Worm (Caenorhabditis elegans) whole organism, mixed stage, embryonic: Measurements from ENCODE around the gene K10B3.5.

Source experiments
- M03D4.4 ChIP-seq: sonication (generic microtip); optimal IDR thresholded peaks from 2 replicates; lab custom pipeline; 2017; ENCODE audit warnings: mild to moderate bottlenecking, missing genetic modification characterization, missing compliant biosample characterization
- bed-3 ChIP-seq: fragments of 200-800 bp; sonication (Bioruptor generic); optimal IDR thresholded peaks from 3 replicates; lab custom pipeline; 2018; ENCODE audit warnings: mild to moderate bottlenecking, missing genetic modification characterization, moderate library complexity, missing compliant biosample characterization
- blmp-1 ChIP-seq: fragments of 150-350 bp; optimal IDR thresholded peaks from 2 replicates; lab custom pipeline; 2014; ENCODE audit warnings: missing biosample characterization, missing genetic modification characterization
- ceh-39 ChIP-seq: fragments of 150-350 bp; optimal IDR thresholded peaks from 2 replicates; lab custom pipeline; 2014; ENCODE audit warnings: missing biosample characterization, missing genetic modification characterization
- ceh-43 ChIP-seq: fragments of 200-800 bp; sonication (Bioruptor generic); optimal IDR thresholded peaks from 2 replicates; lab custom pipeline; 2018; ENCODE audit warnings: mild to moderate bottlenecking, missing genetic modification characterization, moderate library complexity, missing compliant biosample characterization
- ceh-83 ChIP-seq: fragments of 200-800 bp; sonication (Bioruptor generic); optimal IDR thresholded peaks from 2 replicates; lab custom pipeline; 2018; ENCODE audit warnings: mild to moderate bottlenecking, missing genetic modification characterization, missing compliant biosample characterization
- ces-1 ChIP-seq: fragments of 150-350 bp; optimal IDR thresholded peaks from 2 replicates; lab custom pipeline; 2014; ENCODE audit warnings: missing biosample characterization, missing genetic modification reagents, missing genetic modification characterization
- cnd-1 ChIP-seq: fragments of 200-800 bp; sonication (Bioruptor generic); optimal IDR thresholded peaks from 2 replicates; lab custom pipeline; 2018; ENCODE audit warnings: mild to moderate bottlenecking, missing genetic modification characterization, missing compliant biosample characterization
- drap-1 ChIP-seq: fragments of 200-800 bp; sonication (Bioruptor generic); optimal IDR thresholded peaks from 3 replicates; lab custom pipeline; 2018; ENCODE audit warnings: mild to moderate bottlenecking, missing genetic modification characterization, missing compliant biosample characterization
- elt-1 ChIP-seq: sonication (generic microtip); optimal IDR thresholded peaks from 2 replicates; lab custom pipeline; 2017; ENCODE audit warnings: missing genetic modification characterization, mild to moderate bottlenecking, missing compliant biosample characterization, antibody characterized with exemption, moderate library complexity, borderline replicate concordance; ENCODE audit not compliant: insufficient read depth
- flh-1 ChIP-seq: fragments of 200-800 bp; sonication (Bioruptor generic); optimal IDR thresholded peaks from 2 replicates; lab custom pipeline; 2018; ENCODE audit warnings: mild to moderate bottlenecking, missing genetic modification characterization, moderate library complexity, missing compliant biosample characterization
- ham-2 ChIP-seq: fragments of 200-800 bp; sonication (Bioruptor generic); optimal IDR thresholded peaks from 2 replicates; lab custom pipeline; 2018; ENCODE audit warnings: mild to moderate bottlenecking, missing genetic modification characterization, missing compliant biosample characterization
- hlh-1 ChIP-seq: fragments of 150-350 bp; optimal IDR thresholded peaks from 2 replicates; lab custom pipeline; 2014; ENCODE audit warnings: missing biosample characterization, missing genetic modification reagents, missing genetic modification characterization
- lin-13 ChIP-seq: fragments of 150-350 bp; optimal IDR thresholded peaks from 2 replicates; lab custom pipeline; 2014; ENCODE audit warnings: missing biosample characterization, missing genetic modification characterization
- lin-32 ChIP-seq: fragments of 200-800 bp; sonication (Bioruptor generic); optimal IDR thresholded peaks from 2 replicates; lab custom pipeline; 2018; ENCODE audit warnings: mild to moderate bottlenecking, missing genetic modification characterization, missing compliant biosample characterization
- lsy-2 ChIP-seq: fragments of 150-350 bp; optimal IDR thresholded peaks from 2 replicates; lab custom pipeline; 2014; ENCODE audit warnings: missing biosample characterization, missing genetic modification characterization
- mab-5 ChIP-seq: fragments of 150-350 bp; optimal IDR thresholded peaks from 2 replicates; lab custom pipeline; 2014; ENCODE audit warnings: missing biosample characterization, missing genetic modification characterization
- mep-1 ChIP-seq: fragments of 150-350 bp; optimal IDR thresholded peaks from 2 replicates; lab custom pipeline; 2017; ENCODE audit warnings: missing biosample characterization, missing genetic modification reagents, missing genetic modification characterization, inconsistent platforms
- mls-2 ChIP-seq: sonication (generic microtip); optimal IDR thresholded peaks from 2 replicates; lab custom pipeline; 2016; ENCODE audit warnings: mild to moderate bottlenecking, missing genetic modification characterization, moderate library complexity, missing compliant biosample characterization
- nhr-12 ChIP-seq: fragments of 150-350 bp; optimal IDR thresholded peaks from 2 replicates; lab custom pipeline; 2014; ENCODE audit warnings: missing biosample characterization, missing genetic modification characterization
- nhr-2 ChIP-seq: fragments of 150-350 bp; optimal IDR thresholded peaks from 2 replicates; lab custom pipeline; 2014; ENCODE audit warnings: missing biosample characterization, missing genetic modification characterization
- nhr-237 ChIP-seq: fragments of 150-350 bp; optimal IDR thresholded peaks from 2 replicates; lab custom pipeline; 2014; ENCODE audit warnings: missing biosample characterization, missing genetic modification characterization
- nhr-28 ChIP-seq: fragments of 150-350 bp; optimal IDR thresholded peaks from 2 replicates; lab custom pipeline; 2014; ENCODE audit warnings: missing biosample characterization, missing genetic modification characterization
- nhr-76 ChIP-seq: sonication (generic microtip); optimal IDR thresholded peaks from 2 replicates; lab custom pipeline; 2017; ENCODE audit warnings: missing biosample characterization, missing genetic modification characterization
- pha-4 ChIP-seq: fragments of 150-350 bp; optimal IDR thresholded peaks from 2 replicates; lab custom pipeline; 2018; ENCODE audit warnings: missing biosample characterization, missing genetic modification reagents, missing genetic modification characterization
- snpc-4 ChIP-seq: fragments of 150-350 bp; optimal IDR thresholded peaks from 2 replicates; lab custom pipeline; 2014; ENCODE audit warnings: missing biosample characterization, missing genetic modification characterization
- sptf-1 ChIP-seq: sonication (generic microtip); optimal IDR thresholded peaks from 2 replicates; lab custom pipeline; 2017; ENCODE audit warnings: mild to moderate bottlenecking, missing genetic modification characterization, moderate library complexity, missing compliant biosample characterization
- tbx-8 ChIP-seq: fragments of 200-800 bp; sonication (Bioruptor generic); optimal IDR thresholded peaks from 2 replicates; lab custom pipeline; 2018; ENCODE audit warnings: mild to moderate bottlenecking, missing genetic modification characterization, moderate library complexity, missing compliant biosample characterization
- unc-120 ChIP-seq: sonication (generic microtip); optimal IDR thresholded peaks from 2 replicates; lab custom pipeline; 2017; ENCODE audit warnings: missing genetic modification characterization, missing compliant biosample characterization; ENCODE audit not compliant: poor library complexity, severe bottlenecking
- unc-39 ChIP-seq: fragments of 150-350 bp; optimal IDR thresholded peaks from 2 replicates; lab custom pipeline; 2014; ENCODE audit warnings: missing biosample characterization, missing genetic modification characterization
- unc-62 ChIP-seq: fragments of 150-350 bp; optimal IDR thresholded peaks from 2 replicates; lab custom pipeline; 2014; ENCODE audit warnings: missing biosample characterization, missing genetic modification reagents, missing genetic modification characterization
- zip-8 ChIP-seq: fragments of 150-350 bp; optimal IDR thresholded peaks from 2 replicates; lab custom pipeline; 2014; ENCODE audit warnings: missing biosample characterization, missing genetic modification characterization

K10B3.5 gene

ce11 chrX:3089894-3090414, 16.3 kb downstream of the K10B3.5 start:
- TF ChIP-seq hlh-1 (peak; percentile 41), nhr-2 (peak; percentile 19), unc-120 (peak; percentile 59), unc-62 (GFP tag; lab: Kevin White, UChicago) (peak; percentile 21), ces-1 (GFP tag; lab: Kevin White, UChicago) (no peak)

- TF ChIP-seq zip-8 (tag; lab: Kevin White, UChicago) = no peak
- TF ChIP-seq hlh-1 = peak; percentile 35
These were observed 16.9 kb downstream of the K10B3.5 start, which contains the start of gene pccb-1 for ce11 chrX:3089423-3089822. Gene pccb-1 (plus strand): TSS chrX:3089549.

ce11 chrX:3087647-3088046, 18.6 kb downstream of the K10B3.5 start:
- TF ChIP-seq unc-62 (GFP tag; lab: Kevin White, UChicago) (no peak), ceh-83 (GFP tag; lab: Kevin White, UChicago) (no peak), mls-2 (no peak), hlh-1 (no peak), lin-13 (no peak), lsy-2 (no peak), drap-1 (GFP tag; lab: Kevin White, UChicago) (no peak), ceh-39 (tag; lab: Kevin White, UChicago) (no peak), blmp-1 (tag; lab: Kevin White, UChicago) (no peak), nhr-76 (tag; lab: Kevin White, UChicago) (no peak), lin-32 (GFP tag; lab: Kevin White, UChicago) (no peak), ceh-43 (no peak), nhr-2 (no peak), pha-4 (tag; lab: Kevin White, UChicago) (no peak), nhr-28 (no peak)

- no peak for TF ChIP-seq hlh-1
- no peak for TF ChIP-seq elt-1 (tag; lab: Kevin White, UChicago)
- no peak for TF ChIP-seq bed-3 (GFP tag; lab: Kevin White, UChicago)
- no peak for TF ChIP-seq mab-5 (tag; lab: Kevin White, UChicago)
- no peak for TF ChIP-seq mep-1
- no peak for TF ChIP-seq lin-32 (GFP tag; lab: Kevin White, UChicago)
- no peak for TF ChIP-seq mls-2
- no peak for TF ChIP-seq flh-1
These were observed 19.0 kb downstream of the K10B3.5 start, which contains the start of gene F52E4.5 for ce11 chrX:3087245-3087644. Gene F52E4.5 (minus strand): TSS chrX:3087345.

DNA sequence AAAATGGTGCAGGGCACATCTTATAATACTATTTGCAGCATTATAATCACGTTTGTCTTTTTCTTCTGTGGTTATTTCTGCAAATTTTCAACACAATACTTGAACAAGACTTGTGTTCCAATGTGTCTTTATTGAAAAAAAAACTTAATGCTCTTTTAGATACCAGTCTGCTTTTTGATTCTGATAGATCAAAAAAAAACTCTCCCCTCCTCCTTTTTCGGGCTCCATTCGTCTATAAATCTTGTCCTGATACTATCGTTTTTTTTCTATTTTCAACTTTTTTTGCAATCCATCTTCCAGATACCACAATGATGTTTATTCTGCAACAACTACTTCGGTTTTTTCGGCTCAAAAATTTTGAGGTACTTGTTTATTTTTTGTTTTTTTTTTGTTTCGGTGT, 25.5 kb downstream of the K10B3.5 start, which contains the start of gene twk-16:
Gene twk-16 (plus strand): TSS at position 301 of the 400 bp plus-strand sequence.
- TF ChIP-seq sptf-1 = no peak
- TF ChIP-seq nhr-12 (tag; lab: Kevin White, UChicago) = no peak
- no peak for TF ChIP-seq ceh-39 (tag; lab: Kevin White, UChicago)
- no peak for TF ChIP-seq nhr-28
- TF ChIP-seq drap-1 (GFP tag; lab: Kevin White, UChicago) = no peak
- TF ChIP-seq unc-120 = no peak
- TF ChIP-seq unc-39 = no peak
- TF ChIP-seq cnd-1 (tag; lab: Kevin White, UChicago) = no peak
- no peak for TF ChIP-seq tbx-8 (GFP tag; lab: Kevin White, UChicago)
- TF ChIP-seq elt-1 (tag; lab: Kevin White, UChicago) = no peak
- no peak for TF ChIP-seq ceh-43
- TF ChIP-seq ceh-83 (GFP tag; lab: Kevin White, UChicago) = no peak
- TF ChIP-seq mls-2 = no peak
- TF ChIP-seq nhr-237 (tag; lab: Kevin White, UChicago) = no peak
- TF ChIP-seq lin-13 = no peak
- no peak for TF ChIP-seq pha-4 (tag; lab: Kevin White, UChicago)
- TF ChIP-seq M03D4.4 = no peak
- no peak for TF ChIP-seq blmp-1 (tag; lab: Kevin White, UChicago)
- no peak for TF ChIP-seq lsy-2

ce11 chrX:3070322-3070721, 36.0 kb downstream of the K10B3.5 start, which contains the start of gene ceh-31:
Gene ceh-31 (minus strand): TSS chrX:3070422.
- TF ChIP-seq ham-2 (GFP tag; lab: Kevin White, UChicago) (no peak), mab-5 (tag; lab: Kevin White, UChicago) (no peak), nhr-12 (tag; lab: Kevin White, UChicago) (no peak), nhr-76 (tag; lab: Kevin White, UChicago) (no peak), drap-1 (GFP tag; lab: Kevin White, UChicago) (no peak), lsy-2 (no peak), unc-62 (GFP tag; lab: Kevin White, UChicago) (no peak), M03D4.4 (no peak), snpc-4 (tag; lab: Kevin White, UChicago) (no peak), ceh-83 (GFP tag; lab: Kevin White, UChicago) (no peak), flh-1 (no peak), ces-1 (GFP tag; lab: Kevin White, UChicago) (no peak), lin-32 (GFP tag; lab: Kevin White, UChicago) (no peak), lin-13 (no peak), ceh-43 (no peak), pha-4 (tag; lab: Kevin White, UChicago) (no peak)
